Worm (Caenorhabditis elegans) whole organism, L4/young adult: ENCODE measurements around the gene str-35.

Source experiments
- W03F9.2 ChIP-seq: fragments of 150-350 bp; optimal IDR thresholded peaks from 2 replicates; lab custom pipeline; 2014; ENCODE audit warnings: missing biosample characterization, missing genetic modification characterization
- him-1 ChIP-seq: sonication (generic microtip); optimal IDR thresholded peaks from 2 replicates; lab custom pipeline; 2016; ENCODE audit warnings: missing genotype, missing genetic modification reagents, missing genetic modification characterization, missing compliant biosample characterization

- TF ChIP-seq W03F9.2 (tag; lab: Kevin White, UChicago) = no peak
- TF ChIP-seq him-1 (tag; lab: Kevin White, UChicago) = no peak
Observed at ce11 chrV:4481823-4482222, 7.2 kb downstream of the str-35 start.
